Worm (Caenorhabditis elegans) whole organism, L2 larva: ENCODE measurements around the gene selt-1.1.

Experiments
- C34F6.9 ChIP-seq: fragments of 150-350 bp; optimal IDR thresholded peaks from 2 replicates; lab custom pipeline; 2014; ENCODE audit warnings: missing biosample characterization, missing genetic modification characterization
- F13H6.1 ChIP-seq: sonication (generic microtip); optimal IDR thresholded peaks from 2 replicates; lab custom pipeline; 2016; ENCODE audit warnings: missing genetic modification characterization, missing compliant biosample characterization
- Y55F3AM.14 ChIP-seq: fragments of 200-800 bp; sonication (Bioruptor generic); optimal IDR thresholded peaks from 2 replicates; lab custom pipeline; 2018; ENCODE audit warnings: mild to moderate bottlenecking, missing genetic modification characterization, missing compliant biosample characterization
- ZK546.5 ChIP-seq: sonication (generic microtip); optimal IDR thresholded peaks from 2 replicates; lab custom pipeline; 2017; ENCODE audit warnings: missing biosample characterization, missing genetic modification characterization
- alr-1 ChIP-seq: fragments of 150-350 bp; optimal IDR thresholded peaks from 2 replicates; lab custom pipeline; 2014; ENCODE audit warnings: missing biosample characterization, missing genetic modification characterization
- aly-2 ChIP-seq: fragments of 150-350 bp; optimal IDR thresholded peaks from 2 replicates; lab custom pipeline; 2014; ENCODE audit warnings: missing biosample characterization, missing genetic modification characterization
- ama-1 ChIP-seq: fragments of 150-350 bp; optimal IDR thresholded peaks from 2 replicates; lab custom pipeline; 2018; ENCODE audit warnings: inconsistent platforms
- ceh-16 ChIP-seq: fragments of 150-350 bp; optimal IDR thresholded peaks from 2 replicates; lab custom pipeline; 2014; ENCODE audit warnings: missing biosample characterization, missing genetic modification characterization
- ceh-82 ChIP-seq: fragments of 150-350 bp; optimal IDR thresholded peaks from 2 replicates; lab custom pipeline; 2014; ENCODE audit warnings: missing biosample characterization, missing genetic modification characterization
- crh-2 ChIP-seq: sonication (generic microtip); optimal IDR thresholded peaks from 2 replicates; lab custom pipeline; 2017; ENCODE audit warnings: missing biosample characterization, missing genetic modification characterization
- elt-1 ChIP-seq: fragments of 150-350 bp; optimal IDR thresholded peaks from 2 replicates; lab custom pipeline; 2014; ENCODE audit warnings: missing biosample characterization, missing genetic modification characterization
- elt-3 ChIP-seq: sonication (generic microtip); optimal IDR thresholded peaks from 2 replicates; lab custom pipeline; 2017; ENCODE audit warnings: missing biosample characterization, missing genetic modification characterization
- fos-1 ChIP-seq: fragments of 150-350 bp; optimal IDR thresholded peaks from 2 replicates; lab custom pipeline; 2014; ENCODE audit warnings: missing biosample characterization, missing genetic modification characterization
- gmeb-1 ChIP-seq: fragments of 150-350 bp; optimal IDR thresholded peaks from 2 replicates; lab custom pipeline; 2014; ENCODE audit warnings: missing biosample characterization, missing genetic modification characterization
- lin-13 ChIP-seq: fragments of 150-350 bp; optimal IDR thresholded peaks from 2 replicates; lab custom pipeline; 2014; ENCODE audit warnings: missing biosample characterization, missing genetic modification reagents, missing genetic modification characterization
- lin-39 ChIP-seq: fragments of 150-350 bp; optimal IDR thresholded peaks from 2 replicates; lab custom pipeline; 2014; ENCODE audit warnings: missing biosample characterization, missing genetic modification reagents, missing genetic modification characterization
- lsy-2 ChIP-seq, 2 experiments: fragments of 150-350 bp in 1 of 2; sonication (generic microtip) in 1 of 2; optimal IDR thresholded peaks; 2 replicates each; lab custom pipeline; 2014 to 2017; ENCODE audit warnings: missing biosample characterization in 2 of 2, missing genetic modification characterization in 2 of 2
- mab-5 ChIP-seq: fragments of 150-350 bp; optimal IDR thresholded peaks from 2 replicates; lab custom pipeline; 2014; ENCODE audit warnings: missing biosample characterization, missing genetic modification characterization
- mbf-1 ChIP-seq: sonication (generic microtip); optimal IDR thresholded peaks from 2 replicates; lab custom pipeline; 2017; ENCODE audit warnings: missing biosample characterization, missing genetic modification characterization
- nhr-10 ChIP-seq: sonication (generic microtip); optimal IDR thresholded peaks from 2 replicates; lab custom pipeline; 2017; ENCODE audit warnings: missing biosample characterization, missing genetic modification characterization
- nhr-11 ChIP-seq: fragments of 150-350 bp; optimal IDR thresholded peaks from 2 replicates; lab custom pipeline; 2014; ENCODE audit warnings: missing biosample characterization, missing genetic modification characterization
- nhr-12 ChIP-seq: fragments of 150-350 bp; optimal IDR thresholded peaks from 2 replicates; lab custom pipeline; 2014; ENCODE audit warnings: missing biosample characterization, missing genetic modification characterization
- nhr-129 ChIP-seq: fragments of 150-350 bp; optimal IDR thresholded peaks from 2 replicates; lab custom pipeline; 2014; ENCODE audit warnings: missing biosample characterization, missing genetic modification characterization
- nhr-21 ChIP-seq: fragments of 150-350 bp; optimal IDR thresholded peaks from 2 replicates; lab custom pipeline; 2014; ENCODE audit warnings: missing biosample characterization, missing genetic modification characterization
- nhr-23 ChIP-seq: fragments of 150-350 bp; optimal IDR thresholded peaks from 2 replicates; lab custom pipeline; 2014; ENCODE audit warnings: missing biosample characterization, missing genetic modification reagents, missing genetic modification characterization
- nhr-237 ChIP-seq: fragments of 150-350 bp; optimal IDR thresholded peaks from 2 replicates; lab custom pipeline; 2014; ENCODE audit warnings: missing biosample characterization, missing genetic modification characterization
- nhr-25 ChIP-seq: fragments of 150-350 bp; sonication (generic microtip); optimal IDR thresholded peaks from 3 replicates; lab custom pipeline; 2014; ENCODE audit warnings: missing biosample characterization, missing genetic modification characterization
- nhr-77 ChIP-seq: fragments of 150-350 bp; optimal IDR thresholded peaks from 2 replicates; lab custom pipeline; 2014; ENCODE audit warnings: missing biosample characterization, missing genetic modification characterization
- sma-3 ChIP-seq: sonication (generic microtip); optimal IDR thresholded peaks from 2 replicates; lab custom pipeline; 2016; ENCODE audit warnings: missing genetic modification reagents, missing genetic modification characterization, missing compliant biosample characterization
- sma-9 ChIP-seq, 2 experiments: fragments of 150-350 bp in 1 of 2; sonication (generic microtip) in 1 of 2; optimal IDR thresholded peaks; 2 replicates each; lab custom pipeline; 2014 to 2016; ENCODE audit warnings: missing genetic modification characterization in 2 of 2, mild to moderate bottlenecking in 1 of 2, missing biosample characterization in 1 of 2, missing compliant biosample characterization in 1 of 2, missing genetic modification reagents in 1 of 2, moderate library complexity in 1 of 2
- snpc-4 ChIP-seq: fragments of 150-350 bp; optimal IDR thresholded peaks from 2 replicates; lab custom pipeline; 2014; ENCODE audit warnings: missing biosample characterization, missing genetic modification characterization
- unc-39 ChIP-seq: fragments of 150-350 bp; optimal IDR thresholded peaks from 2 replicates; lab custom pipeline; 2014; ENCODE audit warnings: missing biosample characterization, missing genetic modification characterization
- unc-55 ChIP-seq: fragments of 150-350 bp; sonication (generic microtip); optimal IDR thresholded peaks from 3 replicates; lab custom pipeline; 2014; ENCODE audit warnings: missing biosample characterization, missing genetic modification reagents, missing genetic modification characterization
- unc-62 ChIP-seq: fragments of 150-350 bp; optimal IDR thresholded peaks from 2 replicates; lab custom pipeline; 2014; ENCODE audit warnings: missing biosample characterization, missing genetic modification reagents, missing genetic modification characterization
- zag-1 ChIP-seq: fragments of 150-350 bp; optimal IDR thresholded peaks from 2 replicates; lab custom pipeline; 2014; ENCODE audit warnings: missing biosample characterization, missing genetic modification characterization
- ztf-4 ChIP-seq: fragments of 150-350 bp; optimal IDR thresholded peaks from 2 replicates; lab custom pipeline; 2014; ENCODE audit warnings: missing biosample characterization, missing genetic modification characterization

Gene selt-1.1

ce11 chrX:11546445-11547275 lies at the start of gene selt-1.1:
TSS of gene selt-1.1 (minus strand) at chrX:11546495.
- TF ChIP-seq nhr-25 (peak; percentile 63), mab-5 (peak; percentile 10), gmeb-1 (tag; lab: Kevin White, UChicago) (no peak), sma-9 (GFP tag; optimal IDR thresholded peaks at IDR 0.05; lab: Kevin White, UChicago) (peak; percentile 27), sma-9 (tag; optimal IDR thresholded peaks at IDR 0.05; lab: Kevin White, UChicago) (no peak), F13H6.1 (peak; percentile 62), unc-55 (GFP tag; lab: Kevin White, UChicago) (peak; percentile 34), aly-2 (tag; lab: Kevin White, UChicago) (no peak), ceh-16 (peak; percentile 24), Y55F3AM.14 (peak; percentile 5), fos-1 (tag; lab: Kevin White, UChicago) (peak; percentile 96), C34F6.9 (tag; lab: Kevin White, UChicago) (peak; percentile 54), nhr-129 (tag; lab: Kevin White, UChicago) (peak; percentile 58), nhr-10 (tag; lab: Kevin White, UChicago) (no peak), sma-3 (peak; percentile 47), ama-1 (lab: Kevin White, UChicago) (no peak), ztf-4 (tag; lab: Kevin White, UChicago) (no peak), lsy-2 (tag; optimal IDR thresholded peaks at IDR 0.05; lab: Kevin White, UChicago) (peak in 1 of 2 experiments; percentile 47), nhr-23 (tag; lab: Kevin White, UChicago) (no peak), crh-2 (peak; percentile 66)

- TF ChIP-seq alr-1 (no peak), nhr-23 (tag; lab: Kevin White, UChicago) (no peak), nhr-237 (tag; lab: Kevin White, UChicago) (no peak), ceh-82 (no peak), aly-2 (tag; lab: Kevin White, UChicago) (no peak)
These were observed 46.2 kb upstream of the selt-1.1 start for ce11 chrX:11592539-11592938.

- TF ChIP-seq mab-5 = no peak
- TF ChIP-seq snpc-4 = no peak
- TF ChIP-seq ceh-82 = no peak
- TF ChIP-seq nhr-23 (tag; lab: Kevin White, UChicago) = no peak
- TF ChIP-seq lin-13 = no peak
- TF ChIP-seq unc-55 (GFP tag; lab: Kevin White, UChicago) = no peak
- no peak for TF ChIP-seq nhr-11 (tag; lab: Kevin White, UChicago)
- TF ChIP-seq elt-3 = no peak
- TF ChIP-seq elt-1 (tag; lab: Kevin White, UChicago) = no peak
- no peak for TF ChIP-seq nhr-12 (tag; lab: Kevin White, UChicago)
- TF ChIP-seq fos-1 (tag; lab: Kevin White, UChicago) = no peak
- TF ChIP-seq nhr-10 (tag; lab: Kevin White, UChicago) = no peak
- TF ChIP-seq mbf-1 (tag; lab: Kevin White, UChicago) = no peak
- no peak for TF ChIP-seq alr-1
- TF ChIP-seq nhr-237 (tag; lab: Kevin White, UChicago) = no peak
These were observed 45.3 kb upstream of the selt-1.1 start, which contains the start of gene F52D10.2 for ce11 chrX:11591620-11592019. TSS of gene F52D10.2 (minus strand) at chrX:11591720.

ce11 chrX:11590545-11590944 lies 44.2 kb upstream of the selt-1.1 start:
- TF ChIP-seq unc-55 (GFP tag; lab: Kevin White, UChicago) = no peak
- no peak for TF ChIP-seq fos-1 (tag; lab: Kevin White, UChicago)
- TF ChIP-seq nhr-12 (tag; lab: Kevin White, UChicago) = no peak
- TF ChIP-seq nhr-77 (tag; lab: Kevin White, UChicago) = no peak
- no peak for TF ChIP-seq elt-3
- no peak for TF ChIP-seq alr-1
- TF ChIP-seq sma-9 (GFP tag; optimal IDR thresholded peaks at IDR 0.05; lab: Kevin White, UChicago) = no peak
- TF ChIP-seq sma-9 (tag; optimal IDR thresholded peaks at IDR 0.05; lab: Kevin White, UChicago) = no peak
- no peak for TF ChIP-seq unc-39 (tag; lab: Kevin White, UChicago)
- no peak for TF ChIP-seq nhr-21 (tag; lab: Kevin White, UChicago)
- TF ChIP-seq aly-2 (tag; lab: Kevin White, UChicago) = no peak
- TF ChIP-seq nhr-25 = no peak
- no peak for TF ChIP-seq crh-2
- no peak for TF ChIP-seq ZK546.5
- no peak for TF ChIP-seq lin-39 (tag; lab: Kevin White, UChicago)
- no peak for TF ChIP-seq snpc-4
- TF ChIP-seq lsy-2 (tag; optimal IDR thresholded peaks at IDR 0.05; lab: Kevin White, UChicago) = no peak
- no peak for TF ChIP-seq zag-1
- TF ChIP-seq unc-62 (GFP tag; lab: Kevin White, UChicago) = no peak
- no peak for TF ChIP-seq nhr-11 (tag; lab: Kevin White, UChicago)
- no peak for TF ChIP-seq F13H6.1
